Fruit fly (Drosophila melanogaster) S2 (cell line): ENCODE results near the gene mor.

Source experiments
- CG8478 ChIP-seq: fragments of >200 bp; optimal IDR thresholded peaks from 2 replicates; lab custom pipeline; 2018
- CTCF ChIP-seq, 2 experiments: fragments of >200 bp; optimal IDR thresholded peaks; 2 replicates each; lab custom pipeline; 2018

- no peak for TF ChIP-seq CG8478 (lab: Kevin White, UChicago)
- no peak for TF ChIP-seq CTCF (optimal IDR thresholded peaks at IDR 0.05; lab: Kevin White, UChicago)
Measured at dm6 chr3R:15963690-15964281, 8.9 kb downstream of the mor start, which contains the start of the genes CG4287 and CG5516.
